Fruit fly (Drosophila melanogaster): ENCODE measurements around the gene sgl.
A peak's percentile ranks its signal among the peaks of the same experiment; 100 is the strongest.

Gene sgl

dm6 chr3L:6977391-6977790 lies 12.8 kb upstream of the sgl start (continued):
- peak; percentile 65 for TF ChIP-seq CG10959 (GFP tag; IDR thresholded peaks at IDR 0.05)
- TF ChIP-seq Hr51 (GFP tag; optimal IDR thresholded peaks at IDR 0.05) = peak in 1 of 2 experiments; percentile 76
- TF ChIP-seq Optix (GFP tag; IDR thresholded peaks at IDR 0.05) = peak; percentile 49; the same call in 1 of the 3 replicates
- peak; percentile 62 for TF ChIP-seq seq (GFP tag; IDR thresholded peaks at IDR 0.05)
- no peak for TF ChIP-seq Mad (GFP tag; optimal IDR thresholded peaks at IDR 0.05)
- peak; percentile 40 for TF ChIP-seq CG7556 (GFP tag; optimal IDR thresholded peaks at IDR 0.05)
- no peak for TF ChIP-seq CG16813 (GFP tag; IDR thresholded peaks at IDR 0.05; ENCODE audit: partially characterized antibody)
- TF ChIP-seq CG32767 (GFP tag; IDR thresholded peaks at IDR 0.05) = peak; percentile 64; the same call in 1 of the 2 replicates
- TF ChIP-seq CG11247 (GFP tag; IDR thresholded peaks at IDR 0.05) = peak; percentile 37; the same call in 1 of the 2 replicates
- TF ChIP-seq CG17568 (GFP tag; optimal IDR thresholded peaks at IDR 0.05) = no peak
- peak; percentile 2 for TF ChIP-seq CG12942 (GFP tag; optimal IDR thresholded peaks at IDR 0.05)
- no peak for TF ChIP-seq NFAT (GFP tag; IDR thresholded peaks at IDR 0.05)
- TF ChIP-seq Dad (GFP tag; optimal IDR thresholded peaks at IDR 0.05) = no peak
- TF ChIP-seq ase (GFP tag; IDR thresholded peaks at IDR 0.05) = no peak
- TF ChIP-seq Six4 (GFP tag; optimal IDR thresholded peaks at IDR 0.05) = peak; percentile 60
- no peak for TF ChIP-seq bigmax (GFP tag; optimal IDR thresholded peaks at IDR 0.05)
- peak; percentile 32 for TF ChIP-seq CG18619 (GFP tag; optimal IDR thresholded peaks at IDR 0.05)
- no peak for TF ChIP-seq z (GFP tag; IDR thresholded peaks at IDR 0.05)
- peak; percentile 33 for TF ChIP-seq Spps (tag; optimal IDR thresholded peaks at IDR 0.05)
- TF ChIP-seq CG34376 (GFP tag; optimal IDR thresholded peaks at IDR 0.05) = no peak
- TF ChIP-seq CG33557 (GFP tag; optimal IDR thresholded peaks at IDR 0.05) = no peak
- peak; percentile 5 for TF ChIP-seq grau (tag; optimal IDR thresholded peaks at IDR 0.05)
- no peak for TF ChIP-seq exex (tag; optimal IDR thresholded peaks at IDR 0.05)
- TF ChIP-seq H2.0 (GFP tag; IDR thresholded peaks at IDR 0.05) = no peak
- TF ChIP-seq Gsc (GFP tag; IDR thresholded peaks at IDR 0.05) = no peak
- peak; percentile 32 for TF ChIP-seq gcm (GFP tag; optimal IDR thresholded peaks at IDR 0.05)
- TF ChIP-seq dm (GFP tag; optimal IDR thresholded peaks at IDR 0.05) = no peak
- no peak for TF ChIP-seq CG13123 (GFP tag; optimal IDR thresholded peaks at IDR 0.05)
- TF ChIP-seq CG7357 (GFP tag; IDR thresholded peaks at IDR 0.05) = no peak
- TF ChIP-seq nom (GFP tag; optimal IDR thresholded peaks at IDR 0.05) = peak; percentile 20
- TF ChIP-seq CG6654 (GFP tag; optimal IDR thresholded peaks at IDR 0.05) = no peak
- no peak for TF ChIP-seq CG16779 (GFP tag; IDR thresholded peaks at IDR 0.05)
- TF ChIP-seq wor (GFP tag; IDR thresholded peaks at IDR 0.05) = peak; percentile 44
- TF ChIP-seq repo (GFP tag; optimal IDR thresholded peaks at IDR 0.05) = no peak
- peak; percentile 71 for TF ChIP-seq CG6689 (GFP tag; IDR thresholded peaks at IDR 0.05)
- no peak for TF ChIP-seq slp2 (GFP tag; optimal IDR thresholded peaks at IDR 0.05)
- no peak for TF ChIP-seq yki (optimal IDR thresholded peaks at IDR 0.05)
- TF ChIP-seq az2 (GFP tag; optimal IDR thresholded peaks at IDR 0.05) = peak; percentile 46
- peak; percentile 33 for TF ChIP-seq lbe (GFP tag; optimal IDR thresholded peaks at IDR 0.05)
- TF ChIP-seq CG5180 (GFP tag; optimal IDR thresholded peaks at IDR 0.05) = peak; percentile 36
- no peak for TF ChIP-seq CG4360 (GFP tag; IDR thresholded peaks at IDR 0.05)
- TF ChIP-seq stc (GFP tag; IDR thresholded peaks at IDR 0.05) = peak; percentile 22; the same call in 1 of the 2 replicates
- TF ChIP-seq CG1647 (GFP tag; optimal IDR thresholded peaks at IDR 0.05) = no peak
- TF ChIP-seq ssp (GFP tag; IDR thresholded peaks at IDR 0.05) = peak; percentile 43; the same call in 1 of the 2 replicates
- TF ChIP-seq CG17829 (tag; optimal IDR thresholded peaks at IDR 0.05) = peak; percentile 55
- no peak for TF ChIP-seq unc-4 (GFP tag; IDR thresholded peaks at IDR 0.05; ENCODE audit: partially characterized antibody)
- TF ChIP-seq CG13775 (GFP tag; optimal IDR thresholded peaks at IDR 0.05) = peak; percentile 58
- TF ChIP-seq h (optimal IDR thresholded peaks at IDR 0.05) = no peak
- no peak for TF ChIP-seq CG4328 (GFP tag; optimal IDR thresholded peaks at IDR 0.05)
- no peak for TF ChIP-seq ham (GFP tag; IDR thresholded peaks at IDR 0.05)
- TF ChIP-seq klu (GFP tag; IDR thresholded peaks at IDR 0.05) = no peak
- peak; percentile 50 for TF ChIP-seq CG18599 (GFP tag; optimal IDR thresholded peaks at IDR 0.05)
- TF ChIP-seq dati (GFP tag; IDR thresholded peaks at IDR 0.05) = no peak

Data from whole organism, embryonic.